Worm (Caenorhabditis elegans) whole organism, early embryonic: Measurements from ENCODE around the gene cct-5.

ENCODE experiments used
- B0310.2 ChIP-seq: sonication (generic microtip); optimal IDR thresholded peaks from 2 replicates; lab custom pipeline; 2016; ENCODE audit warnings: mild to moderate bottlenecking, missing genetic modification characterization, missing compliant biosample characterization
- F13C5.2 ChIP-seq: sonication (generic microtip); optimal IDR thresholded peaks from 2 replicates; lab custom pipeline; 2017; ENCODE audit warnings: mild to moderate bottlenecking, missing genetic modification characterization, inconsistent platforms, missing compliant biosample characterization
- aly-1 ChIP-seq: sonication (generic microtip); optimal IDR thresholded peaks from 2 replicates; lab custom pipeline; 2016; ENCODE audit warnings: missing genetic modification characterization, missing compliant biosample characterization
- ama-1 ChIP-seq: fragments of 150-350 bp; optimal IDR thresholded peaks from 2 replicates; lab custom pipeline; 2014
- ceh-13 ChIP-seq: fragments of 200-800 bp; sonication (Bioruptor generic); optimal IDR thresholded peaks from 2 replicates; lab custom pipeline; 2018; ENCODE audit warnings: mild to moderate bottlenecking, missing genetic modification characterization, missing compliant biosample characterization
- ceh-36 ChIP-seq: sonication (generic microtip); optimal IDR thresholded peaks from 2 replicates; lab custom pipeline; 2016; ENCODE audit warnings: missing genetic modification characterization, inconsistent platforms, missing compliant biosample characterization
- ets-7 ChIP-seq: sonication (generic microtip); optimal IDR thresholded peaks from 2 replicates; lab custom pipeline; 2016; ENCODE audit warnings: missing genotype, missing genetic modification characterization, missing compliant biosample characterization
- flt-1 ChIP-seq: fragments of 200-800 bp; sonication (Bioruptor generic); IDR thresholded peaks from 2 replicates; pipeline ENCODE4 v1.3.6; 2022; ENCODE audit warnings: missing genetic modification characterization, missing compliant biosample characterization
- hmbx-1 ChIP-seq: sonication (generic microtip); optimal IDR thresholded peaks from 2 replicates; lab custom pipeline; 2016; ENCODE audit warnings: mild to moderate bottlenecking, missing genetic modification characterization, missing compliant biosample characterization
- hmg-4 ChIP-seq: fragments of 200-800 bp; sonication (Bioruptor generic); optimal IDR thresholded peaks from 2 replicates; lab custom pipeline; 2018; ENCODE audit warnings: mild to moderate bottlenecking, missing genetic modification characterization, missing compliant biosample characterization
- hnd-1 ChIP-seq: sonication (generic microtip); optimal IDR thresholded peaks from 2 replicates; lab custom pipeline; 2016; ENCODE audit warnings: missing genetic modification characterization, missing compliant biosample characterization
- pes-1 ChIP-seq: fragments of 200-800 bp; sonication (Bioruptor generic); IDR thresholded peaks from 2 replicates; pipeline ENCODE4 v1.3.6; 2022; ENCODE audit warnings: missing genetic modification reagents, missing genetic modification characterization, missing compliant biosample characterization
- scrt-1 ChIP-seq: fragments of 200-800 bp; sonication (Bioruptor generic); IDR thresholded peaks from 2 replicates; pipeline ENCODE4 v1.3.6; 2022; ENCODE audit warnings: missing genetic modification characterization, missing compliant biosample characterization
- sea-1 ChIP-seq: fragments of 200-800 bp; sonication (Bioruptor generic); conservative IDR thresholded peaks from 2 replicates; pipeline ENCODE4 v1.3.6; 2022; ENCODE audit warnings: missing genetic modification characterization, missing compliant biosample characterization
- tbx-11 ChIP-seq: fragments of 200-800 bp; sonication (Bioruptor generic); IDR thresholded peaks from 2 replicates; pipeline ENCODE4 v1.3.6; 2022; ENCODE audit warnings: missing genetic modification characterization, missing compliant biosample characterization
- tbx-37 ChIP-seq: fragments of 200-800 bp; sonication (Bioruptor generic); conservative IDR thresholded peaks from 2 replicates; pipeline ENCODE4 v1.3.6; 2022; ENCODE audit warnings: missing genetic modification reagents, missing genetic modification characterization, missing compliant biosample characterization
- tra-4 ChIP-seq: sonication (generic microtip); optimal IDR thresholded peaks from 2 replicates; lab custom pipeline; 2017; ENCODE audit warnings: missing genetic modification characterization, missing compliant biosample characterization

cct-5 gene

ce11 chrIII:4517781-4518180 lies 9.9 kb upstream of the cct-5 start:
- TF ChIP-seq ceh-13 (GFP tag; lab: Kevin White, UChicago) = no peak
- TF ChIP-seq tbx-11 (GFP tag; lab: Robert Waterston, UW) = no peak
- no peak for TF ChIP-seq B0310.2

DNA sequence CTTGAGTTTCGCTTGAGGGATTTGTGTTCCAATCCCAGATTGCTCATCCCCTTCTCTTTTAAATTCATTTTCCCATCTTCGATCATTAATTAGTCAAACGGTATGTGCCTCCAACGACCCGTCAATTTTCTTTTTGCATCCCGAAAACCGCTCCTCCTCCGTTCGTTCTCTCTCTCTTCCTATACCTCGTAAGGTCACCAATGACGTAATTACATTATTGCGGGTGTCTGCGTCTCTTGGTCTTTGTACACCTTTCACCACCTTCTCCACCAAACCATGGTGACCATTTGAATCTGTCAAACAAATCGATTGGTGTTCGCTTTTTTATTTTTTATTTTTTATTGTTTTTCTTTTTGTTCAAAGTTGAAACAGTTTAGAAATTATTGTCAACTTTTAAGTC lies 7.3 kb upstream of the cct-5 start:
- TF ChIP-seq ceh-13 (GFP tag; lab: Kevin White, UChicago) (no peak), hmg-4 (peak; percentile 5), hmbx-1 (tag; lab: Kevin White, UChicago) (no peak)

- TF ChIP-seq hmg-4 (peak; percentile 63), scrt-1 (no peak), F13C5.2 (tag; lab: Kevin White, UChicago) (peak; percentile 7), ceh-36 (tag; lab: Kevin White, UChicago) (no peak), hmbx-1 (tag; lab: Kevin White, UChicago) (no peak)
Measured at ce11 chrIII:4513926-4514325, 6.0 kb upstream of the cct-5 start.

DNA sequence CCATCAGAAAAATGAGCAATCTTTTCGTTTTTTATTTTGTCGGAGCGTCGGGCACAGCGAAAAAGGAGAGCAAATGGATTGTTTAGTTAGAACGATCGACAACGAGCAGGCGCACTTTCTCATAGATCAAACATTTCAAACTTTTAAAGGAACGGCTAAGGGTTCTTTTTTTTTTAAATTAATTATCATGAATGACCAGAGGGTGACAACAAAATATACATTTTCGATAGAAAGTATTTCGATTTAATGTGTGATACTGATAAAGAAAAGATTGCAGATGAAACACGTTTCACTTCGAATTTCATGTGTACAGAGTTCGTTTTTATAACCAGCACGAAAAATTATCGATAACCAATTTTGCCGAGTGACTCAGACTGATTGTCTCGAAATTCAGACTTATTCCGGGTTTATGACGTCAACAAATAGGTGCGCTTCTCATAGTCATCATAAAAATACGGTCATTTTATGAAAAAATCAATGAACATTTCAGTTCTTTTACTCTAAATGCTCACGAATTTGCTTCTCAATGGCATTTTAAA lies 1.3 kb downstream of the cct-5 start:
- no peak for TF ChIP-seq hnd-1 (tag; lab: Kevin White, UChicago)
- TF ChIP-seq sea-1 (GFP tag; lab: Robert Waterston, UW) = no peak
- no peak for TF ChIP-seq B0310.2
- TF ChIP-seq F13C5.2 (tag; lab: Kevin White, UChicago) = no peak
- no peak for TF ChIP-seq tra-4 (tag; lab: Kevin White, UChicago)
- no peak for TF ChIP-seq tbx-11 (GFP tag; lab: Robert Waterston, UW)
- no peak for TF ChIP-seq ceh-36 (tag; lab: Kevin White, UChicago)
- no peak for TF ChIP-seq aly-1 (tag; lab: Kevin White, UChicago)
- TF ChIP-seq flt-1 (GFP tag; lab: Robert Waterston, UW) = no peak
- TF ChIP-seq pes-1 (GFP tag; lab: Robert Waterston, UW) = no peak
- TF ChIP-seq ets-7 (tag; lab: Kevin White, UChicago) = no peak
- no peak for TF ChIP-seq ceh-13 (GFP tag; lab: Kevin White, UChicago)

DNA sequence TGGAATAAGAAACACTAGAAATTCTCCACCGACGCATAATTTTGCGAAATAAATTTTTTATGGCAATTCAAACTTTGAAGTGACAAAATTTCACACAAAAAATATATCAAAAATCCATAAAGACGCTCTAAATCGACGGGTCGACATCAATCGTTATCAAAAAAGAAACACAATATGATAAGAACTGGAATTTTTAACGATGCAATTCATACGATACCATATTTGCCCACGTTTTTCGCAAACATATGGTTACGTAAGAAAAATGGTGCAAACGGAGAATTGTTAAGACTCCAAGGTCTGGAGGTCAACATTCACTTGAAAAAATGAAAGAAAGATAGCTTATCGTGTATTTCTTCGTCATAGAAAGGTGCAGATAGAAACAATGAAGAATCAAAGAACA lies 1.8 kb downstream of the cct-5 start:
- TF ChIP-seq sea-1 (GFP tag; lab: Robert Waterston, UW) (no peak), pes-1 (GFP tag; lab: Robert Waterston, UW) (no peak), ceh-13 (GFP tag; lab: Kevin White, UChicago) (no peak), tbx-11 (GFP tag; lab: Robert Waterston, UW) (no peak), aly-1 (tag; lab: Kevin White, UChicago) (no peak), tra-4 (tag; lab: Kevin White, UChicago) (no peak), ceh-36 (tag; lab: Kevin White, UChicago) (no peak), flt-1 (GFP tag; lab: Robert Waterston, UW) (no peak), hmg-4 (no peak), B0310.2 (no peak), F13C5.2 (tag; lab: Kevin White, UChicago) (no peak), tbx-37 (GFP tag; lab: Robert Waterston, UW) (no peak), scrt-1 (no peak), hmbx-1 (tag; lab: Kevin White, UChicago) (no peak), hnd-1 (tag; lab: Kevin White, UChicago) (no peak), ets-7 (tag; lab: Kevin White, UChicago) (no peak)

DNA sequence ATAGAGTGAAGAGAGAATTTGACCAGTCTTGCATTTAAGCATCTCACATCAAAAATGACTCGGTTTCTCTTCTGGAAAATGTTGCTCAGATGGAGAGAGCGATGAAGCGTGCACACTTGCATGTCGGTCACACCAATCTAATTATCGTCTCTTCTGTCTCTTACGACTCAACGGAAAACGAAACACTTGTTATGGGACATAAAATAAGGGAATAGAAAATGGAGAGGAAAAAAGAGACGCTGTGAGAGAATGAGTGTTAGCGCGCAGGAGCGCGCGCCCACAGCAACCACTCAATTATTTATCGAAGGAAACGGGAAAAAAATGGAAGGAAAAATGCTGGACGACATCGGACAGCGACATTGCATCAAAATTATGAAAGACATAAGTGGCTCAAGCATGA lies 2.2 kb downstream of the cct-5 start:
- TF ChIP-seq scrt-1 = no peak
- TF ChIP-seq B0310.2 = no peak
- TF ChIP-seq tra-4 (tag; lab: Kevin White, UChicago) = no peak
- TF ChIP-seq hmg-4 = no peak
- TF ChIP-seq hnd-1 (tag; lab: Kevin White, UChicago) = no peak
- TF ChIP-seq tbx-11 (GFP tag; lab: Robert Waterston, UW) = no peak
- no peak for TF ChIP-seq hmbx-1 (tag; lab: Kevin White, UChicago)
- TF ChIP-seq tbx-37 (GFP tag; lab: Robert Waterston, UW) = no peak

DNA sequence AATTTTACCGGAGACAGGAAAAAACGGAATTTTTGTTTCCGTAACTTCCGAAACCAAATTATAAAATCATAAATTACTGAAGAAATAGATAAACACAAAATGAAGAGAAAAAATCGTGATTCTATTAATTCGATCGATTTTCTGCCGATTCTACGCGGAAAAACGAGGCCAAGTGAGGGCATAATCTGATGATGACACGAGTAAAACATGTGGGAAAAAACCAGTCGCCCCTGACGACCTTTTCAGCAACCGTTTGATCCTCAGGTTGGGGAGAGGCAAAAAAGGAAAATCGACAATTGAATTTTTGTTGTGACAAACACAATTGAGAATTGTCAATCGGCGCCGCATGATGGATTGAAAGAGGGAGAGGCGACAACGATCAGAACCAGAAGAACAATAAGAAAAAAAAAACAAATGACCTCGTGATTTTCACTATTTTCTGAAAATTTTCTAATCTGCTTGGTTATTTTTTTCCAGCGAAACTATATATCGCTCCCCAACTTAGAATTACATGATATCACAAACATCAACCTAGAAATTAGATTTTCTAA lies 2.9 kb downstream of the cct-5 start:
- TF ChIP-seq hnd-1 (tag; lab: Kevin White, UChicago) (no peak), tbx-37 (GFP tag; lab: Robert Waterston, UW) (no peak), hmbx-1 (tag; lab: Kevin White, UChicago) (no peak), B0310.2 (no peak), scrt-1 (no peak), ets-7 (tag; lab: Kevin White, UChicago) (no peak), F13C5.2 (tag; lab: Kevin White, UChicago) (no peak), sea-1 (GFP tag; lab: Robert Waterston, UW) (no peak), aly-1 (tag; lab: Kevin White, UChicago) (no peak), tra-4 (tag; lab: Kevin White, UChicago) (no peak), flt-1 (GFP tag; lab: Robert Waterston, UW) (no peak), pes-1 (GFP tag; lab: Robert Waterston, UW) (no peak), ama-1 (lab: Kevin White, UChicago) (no peak)

DNA sequence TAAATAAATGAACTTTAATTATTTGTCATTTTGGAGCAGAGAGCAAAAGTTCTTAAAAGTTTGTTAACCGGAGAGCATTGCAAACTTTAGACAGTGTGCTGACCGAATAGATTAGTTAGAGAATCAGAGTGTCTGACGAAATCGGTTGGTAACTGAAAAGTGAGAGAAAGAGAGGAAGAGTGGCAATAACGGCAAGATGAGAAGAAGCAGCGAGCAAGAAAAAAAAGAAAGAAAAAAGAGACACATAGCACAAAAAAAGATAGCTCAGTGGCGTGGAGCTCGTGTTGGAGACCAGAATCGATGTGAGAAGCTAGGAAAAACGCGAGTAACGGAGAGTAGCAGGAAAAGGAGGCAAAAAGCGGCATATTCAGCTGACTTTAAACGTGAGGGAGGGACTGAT lies 3.6 kb downstream of the cct-5 start:
- no peak for TF ChIP-seq ceh-13 (GFP tag; lab: Kevin White, UChicago)
- no peak for TF ChIP-seq ets-7 (tag; lab: Kevin White, UChicago)
- TF ChIP-seq hmbx-1 (tag; lab: Kevin White, UChicago) = no peak
